Worm (Caenorhabditis elegans): Measurements from ENCODE around the gene K08H2.5.

- no peak for TF ChIP-seq him-1 (tag; optimal IDR thresholded peaks at IDR 0.05)
- no peak for TF ChIP-seq W03F9.2 (tag; optimal IDR thresholded peaks at IDR 0.05)
These were observed 33.1 kb downstream of the K08H2.5 start for ce11 chrX:13209026-13209425.
